Worm (Caenorhabditis elegans) whole organism, L2 larva: ENCODE data around the gene ogr-2.
"Not testable (repeated sequence)": the region's sequence is repeated elsewhere in the genome, so short reads cannot be mapped to it uniquely, and the experiment has no call there.

Experiments used
- C34F6.9 ChIP-seq: fragments of 150-350 bp; optimal IDR thresholded peaks from 2 replicates; lab custom pipeline; 2014; ENCODE audit warnings: missing biosample characterization, missing genetic modification characterization
- F13H6.1 ChIP-seq: sonication (generic microtip); optimal IDR thresholded peaks from 2 replicates; lab custom pipeline; 2016; ENCODE audit warnings: missing genetic modification characterization, missing compliant biosample characterization
- ZK546.5 ChIP-seq: sonication (generic microtip); optimal IDR thresholded peaks from 2 replicates; lab custom pipeline; 2017; ENCODE audit warnings: missing biosample characterization, missing genetic modification characterization
- alr-1 ChIP-seq: fragments of 150-350 bp; optimal IDR thresholded peaks from 2 replicates; lab custom pipeline; 2014; ENCODE audit warnings: missing biosample characterization, missing genetic modification characterization
- ama-1 ChIP-seq: fragments of 150-350 bp; optimal IDR thresholded peaks from 2 replicates; lab custom pipeline; 2018; ENCODE audit warnings: inconsistent platforms
- blmp-1 ChIP-seq: sonication (generic microtip); optimal IDR thresholded peaks from 2 replicates; lab custom pipeline; 2017; ENCODE audit warnings: missing genetic modification characterization, mild to moderate bottlenecking, missing compliant biosample characterization, antibody characterized with exemption, moderate library complexity; ENCODE audit not compliant: insufficient read depth
- ceh-16 ChIP-seq: fragments of 150-350 bp; optimal IDR thresholded peaks from 2 replicates; lab custom pipeline; 2014; ENCODE audit warnings: missing biosample characterization, missing genetic modification characterization
- ceh-82 ChIP-seq: fragments of 150-350 bp; optimal IDR thresholded peaks from 2 replicates; lab custom pipeline; 2014; ENCODE audit warnings: missing biosample characterization, missing genetic modification characterization
- egl-27 ChIP-seq: sonication (generic microtip); optimal IDR thresholded peaks from 3 replicates; lab custom pipeline; 2017; ENCODE audit warnings: missing biosample characterization, missing genetic modification reagents, missing genetic modification characterization
- elt-1 ChIP-seq: fragments of 150-350 bp; optimal IDR thresholded peaks from 2 replicates; lab custom pipeline; 2014; ENCODE audit warnings: missing biosample characterization, missing genetic modification characterization
- gmeb-1 ChIP-seq: fragments of 150-350 bp; optimal IDR thresholded peaks from 2 replicates; lab custom pipeline; 2014; ENCODE audit warnings: missing biosample characterization, missing genetic modification characterization
- lin-13 ChIP-seq: fragments of 150-350 bp; optimal IDR thresholded peaks from 2 replicates; lab custom pipeline; 2014; ENCODE audit warnings: missing biosample characterization, missing genetic modification reagents, missing genetic modification characterization
- lin-39 ChIP-seq: fragments of 150-350 bp; optimal IDR thresholded peaks from 2 replicates; lab custom pipeline; 2014; ENCODE audit warnings: missing biosample characterization, missing genetic modification reagents, missing genetic modification characterization
- lsy-2 ChIP-seq, 2 experiments: fragments of 150-350 bp in 1 of 2; sonication (generic microtip) in 1 of 2; optimal IDR thresholded peaks; 2 replicates each; lab custom pipeline; 2014 to 2017; ENCODE audit warnings: missing biosample characterization in 2 of 2, missing genetic modification characterization in 2 of 2
- mab-5 ChIP-seq: fragments of 150-350 bp; optimal IDR thresholded peaks from 2 replicates; lab custom pipeline; 2014; ENCODE audit warnings: missing biosample characterization, missing genetic modification characterization
- mdl-1 ChIP-seq, 2 experiments: fragments of 150-350 bp in 1 of 2; sonication (generic microtip) in 1 of 2; optimal IDR thresholded peaks; 2 replicates each; lab custom pipeline; 2017; ENCODE audit warnings: missing biosample characterization in 2 of 2, missing genetic modification characterization in 2 of 2
- nhr-11 ChIP-seq: fragments of 150-350 bp; optimal IDR thresholded peaks from 2 replicates; lab custom pipeline; 2014; ENCODE audit warnings: missing biosample characterization, missing genetic modification characterization
- nhr-129 ChIP-seq: fragments of 150-350 bp; optimal IDR thresholded peaks from 2 replicates; lab custom pipeline; 2014; ENCODE audit warnings: missing biosample characterization, missing genetic modification characterization
- nhr-21 ChIP-seq: fragments of 150-350 bp; optimal IDR thresholded peaks from 2 replicates; lab custom pipeline; 2014; ENCODE audit warnings: missing biosample characterization, missing genetic modification characterization
- nhr-23 ChIP-seq: fragments of 150-350 bp; optimal IDR thresholded peaks from 2 replicates; lab custom pipeline; 2014; ENCODE audit warnings: missing biosample characterization, missing genetic modification reagents, missing genetic modification characterization
- nhr-25 ChIP-seq: fragments of 150-350 bp; sonication (generic microtip); optimal IDR thresholded peaks from 3 replicates; lab custom pipeline; 2014; ENCODE audit warnings: missing biosample characterization, missing genetic modification characterization
- nhr-77 ChIP-seq: fragments of 150-350 bp; optimal IDR thresholded peaks from 2 replicates; lab custom pipeline; 2014; ENCODE audit warnings: missing biosample characterization, missing genetic modification characterization
- sem-4 ChIP-seq: fragments of 150-350 bp; optimal IDR thresholded peaks from 2 replicates; lab custom pipeline; 2014; ENCODE audit warnings: missing biosample characterization, missing genetic modification reagents, missing genetic modification characterization
- skn-1 ChIP-seq: sonication (generic microtip); optimal IDR thresholded peaks from 2 replicates; lab custom pipeline; 2017; ENCODE audit warnings: missing biosample characterization, missing genetic modification characterization
- sma-3 ChIP-seq: sonication (generic microtip); optimal IDR thresholded peaks from 2 replicates; lab custom pipeline; 2016; ENCODE audit warnings: missing genetic modification reagents, missing genetic modification characterization, missing compliant biosample characterization
- sma-9 ChIP-seq, 2 experiments: fragments of 150-350 bp in 1 of 2; sonication (generic microtip) in 1 of 2; optimal IDR thresholded peaks; 2 replicates each; lab custom pipeline; 2014 to 2016; ENCODE audit warnings: missing genetic modification characterization in 2 of 2, mild to moderate bottlenecking in 1 of 2, missing biosample characterization in 1 of 2, missing compliant biosample characterization in 1 of 2, missing genetic modification reagents in 1 of 2, moderate library complexity in 1 of 2
- snpc-4 ChIP-seq: fragments of 150-350 bp; optimal IDR thresholded peaks from 2 replicates; lab custom pipeline; 2014; ENCODE audit warnings: missing biosample characterization, missing genetic modification characterization
- unc-39 ChIP-seq: fragments of 150-350 bp; optimal IDR thresholded peaks from 2 replicates; lab custom pipeline; 2014; ENCODE audit warnings: missing biosample characterization, missing genetic modification characterization
- unc-62 ChIP-seq: fragments of 150-350 bp; optimal IDR thresholded peaks from 2 replicates; lab custom pipeline; 2014; ENCODE audit warnings: missing biosample characterization, missing genetic modification reagents, missing genetic modification characterization
- zag-1 ChIP-seq: fragments of 150-350 bp; optimal IDR thresholded peaks from 2 replicates; lab custom pipeline; 2014; ENCODE audit warnings: missing biosample characterization, missing genetic modification characterization
- ztf-1 ChIP-seq: fragments of 200-800 bp; sonication (Bioruptor generic); conservative IDR thresholded peaks from 2 replicates; pipeline ENCODE4 v1.3.6; 2022; ENCODE audit warnings: missing genetic modification characterization, missing compliant biosample characterization
- ztf-11 ChIP-seq: sonication (generic microtip); optimal IDR thresholded peaks from 2 replicates; lab custom pipeline; 2017; ENCODE audit warnings: missing biosample characterization, missing genetic modification characterization

ogr-2 gene

DNA sequence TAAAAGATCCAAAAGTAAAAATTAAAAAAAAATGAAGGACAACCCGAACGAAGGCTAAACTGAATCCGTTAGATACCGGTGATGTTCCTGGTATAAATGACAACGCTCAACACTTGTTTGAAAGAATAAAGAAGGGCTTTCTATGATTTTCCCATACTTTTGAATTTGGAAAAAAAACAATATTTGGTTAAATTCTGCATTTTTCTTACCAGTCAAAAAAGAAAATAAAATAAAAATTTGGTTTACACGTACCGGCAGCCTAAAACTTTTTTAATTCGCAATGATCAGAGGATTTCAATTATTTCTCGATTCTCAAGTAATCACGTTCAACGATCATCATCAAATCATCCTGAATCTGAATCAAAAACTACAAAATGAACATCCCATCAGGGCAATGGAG is 39.4 kb upstream of the ogr-2 start, which contains the start of gene ZK892.3:
Gene ZK892.3, plus strand, starts transcription at position 301 of the 400 bp plus-strand sequence.
- TF ChIP-seq zag-1 (no peak), lsy-2 (tag; optimal IDR thresholded peaks at IDR 0.05; lab: Kevin White, UChicago) (no peak), F13H6.1 (tag; lab: Kevin White, UChicago) (no peak), ceh-16 (tag; lab: Kevin White, UChicago) (no peak), ztf-11 (no peak)

DNA sequence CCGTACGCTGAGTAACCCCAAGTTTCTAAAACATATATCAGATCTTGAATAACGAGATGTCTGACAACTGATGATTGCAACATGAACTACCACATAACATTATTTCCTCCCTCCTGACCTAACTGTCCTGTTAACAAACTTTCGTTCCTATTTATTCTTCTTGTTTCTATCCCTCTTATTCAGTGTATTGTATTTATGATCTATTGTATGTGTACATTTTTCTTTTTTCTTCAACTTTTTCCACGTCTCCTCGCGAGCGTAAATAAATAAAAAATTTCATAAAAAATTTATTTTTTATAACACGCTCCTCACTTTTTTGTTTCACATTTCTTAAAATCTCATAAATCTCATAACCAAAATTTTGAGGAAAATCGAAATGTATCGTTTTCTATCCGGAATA is 34.7 kb upstream of the ogr-2 start, which contains the start of gene ZK892.4:
Gene ZK892.4, plus strand, starts transcription at position 301 of the 400 bp plus-strand sequence.
- not testable (repeated sequence) for TF ChIP-seq nhr-129 (tag; lab: Kevin White, UChicago); sma-3 (GFP tag; lab: Kevin White, UChicago); nhr-21 (tag; lab: Kevin White, UChicago)
- TF ChIP-seq, all 48 proteins: peak for 0; not testable (repeated sequence) for 48

ce11 chrII:10007917-10008316 is 33.0 kb upstream of the ogr-2 start, which contains the start of gene ZK892.5:
Gene ZK892.5 (plus strand): TSS chrII:10008217.
- TF ChIP-seq alr-1 (no peak), nhr-21 (tag; lab: Kevin White, UChicago) (no peak)

ce11 chrII:10008552-10008951 is 32.4 kb upstream of the ogr-2 start:
- TF ChIP-seq ama-1 (lab: Kevin White, UChicago): no peak
- no peak for TF ChIP-seq alr-1
- no peak for TF ChIP-seq ztf-11

DNA sequence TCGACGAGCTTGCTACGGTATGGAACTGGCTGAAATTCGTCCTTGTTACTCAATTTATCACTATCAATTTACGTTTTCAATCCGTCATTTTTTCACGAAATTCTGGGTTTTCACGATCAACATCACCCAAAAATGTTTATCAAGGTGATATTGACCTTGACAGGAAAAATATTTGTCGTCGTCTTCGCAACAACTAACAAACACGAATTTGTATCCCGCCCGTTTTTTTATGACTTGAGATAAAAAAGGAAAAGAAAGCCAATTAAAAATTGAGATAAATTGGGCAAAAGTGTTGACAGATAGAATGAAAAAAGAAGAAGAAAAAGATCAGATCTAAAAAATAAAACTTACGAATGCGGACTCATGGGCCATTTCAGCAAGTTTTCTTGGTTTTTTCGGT is 30.0 kb upstream of the ogr-2 start:
- TF ChIP-seq nhr-25: peak; percentile 70
- TF ChIP-seq mab-5 (tag; lab: Kevin White, UChicago): no peak
- TF ChIP-seq, all 48 proteins: peak for 1

DNA sequence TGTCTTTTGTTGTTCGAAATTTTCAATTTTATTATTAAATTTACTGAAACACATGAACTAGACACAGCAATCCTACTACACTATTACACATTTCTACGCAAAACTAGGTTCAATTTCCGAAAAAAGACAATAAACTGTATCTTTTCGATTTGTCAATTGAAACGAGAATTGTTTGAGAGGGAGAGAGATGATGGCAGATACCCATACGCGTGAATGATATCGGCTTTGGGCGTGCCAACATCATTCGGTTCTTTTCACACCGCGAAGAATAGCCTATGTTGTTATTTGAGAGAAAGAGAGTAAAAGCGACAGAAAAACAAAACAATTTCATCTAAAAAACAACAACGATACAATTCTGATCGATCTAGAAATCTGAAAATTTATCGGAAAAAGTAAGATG is 29.2 kb upstream of the ogr-2 start:
- no peak for TF ChIP-seq nhr-23
- TF ChIP-seq ceh-82 (tag; lab: Kevin White, UChicago): no peak
- no peak for TF ChIP-seq zag-1
- TF ChIP-seq C34F6.9 (tag; lab: Kevin White, UChicago): no peak
- no peak for TF ChIP-seq lin-13 (GFP tag; lab: Kevin White, UChicago)
- no peak for TF ChIP-seq F13H6.1 (tag; lab: Kevin White, UChicago)
- no peak for TF ChIP-seq nhr-129 (tag; lab: Kevin White, UChicago)
- TF ChIP-seq nhr-25: peak; percentile 21
- TF ChIP-seq ztf-1: no peak
- peak; percentile 43 for TF ChIP-seq sma-3 (GFP tag; lab: Kevin White, UChicago)
- no peak for TF ChIP-seq lsy-2 (tag; optimal IDR thresholded peaks at IDR 0.05; lab: Kevin White, UChicago)
- no peak for TF ChIP-seq nhr-11
- TF ChIP-seq snpc-4 (tag; lab: Kevin White, UChicago): no peak

DNA sequence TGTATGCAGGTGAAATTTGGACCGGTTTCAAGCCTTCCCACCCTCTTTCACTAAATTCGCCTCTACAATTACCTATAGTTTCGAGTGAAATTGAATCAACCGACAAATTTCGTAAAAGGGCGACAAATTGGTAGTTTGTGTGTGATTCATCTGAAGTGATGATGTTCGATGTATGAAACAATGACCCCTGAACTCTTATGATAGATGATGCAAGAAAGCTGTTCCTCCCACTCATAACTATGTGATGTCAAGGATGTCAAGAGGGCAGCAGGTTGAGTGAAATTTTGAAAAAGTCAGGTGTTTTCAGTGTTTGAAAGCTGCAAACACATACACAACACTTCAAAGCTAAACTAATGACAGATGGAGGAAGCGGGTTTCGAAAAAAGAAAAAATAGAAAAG is 28.4 kb upstream of the ogr-2 start:
- TF ChIP-seq unc-39 (tag; lab: Kevin White, UChicago) (no peak), ceh-82 (tag; lab: Kevin White, UChicago) (no peak), skn-1 (tag; lab: Kevin White, UChicago) (no peak), ama-1 (lab: Kevin White, UChicago) (no peak), lin-39 (no peak), blmp-1 (no peak), mdl-1 (tag; optimal IDR thresholded peaks at IDR 0.05; lab: Kevin White, UChicago) (no peak), gmeb-1 (no peak), nhr-77 (tag; lab: Kevin White, UChicago) (no peak), nhr-129 (tag; lab: Kevin White, UChicago) (peak; percentile 82), lin-13 (GFP tag; lab: Kevin White, UChicago) (no peak), zag-1 (no peak), nhr-11 (no peak), nhr-23 (no peak), sma-9 (GFP tag; optimal IDR thresholded peaks at IDR 0.05; lab: Kevin White, UChicago) (peak; percentile 42), sma-9 (tag; optimal IDR thresholded peaks at IDR 0.05; lab: Kevin White, UChicago) (no peak), unc-62 (GFP tag; lab: Kevin White, UChicago) (no peak), elt-1 (no peak), ZK546.5 (tag; lab: Kevin White, UChicago) (no peak), C34F6.9 (tag; lab: Kevin White, UChicago) (no peak), nhr-21 (tag; lab: Kevin White, UChicago) (no peak), nhr-25 (peak; percentile 24), sem-4 (tag; lab: Kevin White, UChicago) (no peak), egl-27 (no peak), snpc-4 (tag; lab: Kevin White, UChicago) (no peak), F13H6.1 (tag; lab: Kevin White, UChicago) (peak; percentile 23), alr-1 (no peak), ztf-11 (no peak)
